Worm (Caenorhabditis elegans): Measurements from ENCODE around the gene srsx-16.

ce11 chrIV:5595567-5595966, 24.0 kb downstream of the srsx-16 start:
- TF ChIP-seq ama-1 (optimal IDR thresholded peaks at IDR 0.05) (no peak), tra-4 (tag; optimal IDR thresholded peaks at IDR 0.05) (no peak), sea-1 (GFP tag; conservative IDR thresholded peaks at IDR 0.05) (no peak)
